Worm (Caenorhabditis elegans) whole organism, L3 larva: Measurements from ENCODE around the gene sra-11.

Experiments
- R02D3.7 ChIP-seq: fragments of 150-350 bp; optimal IDR thresholded peaks from 2 replicates; lab custom pipeline; 2014; ENCODE audit warnings: missing biosample characterization, missing genetic modification characterization
- aly-2 ChIP-seq: fragments of 150-350 bp; optimal IDR thresholded peaks from 2 replicates; lab custom pipeline; 2014; ENCODE audit warnings: missing biosample characterization, missing genetic modification characterization
- ceh-16 ChIP-seq: sonication (generic microtip); optimal IDR thresholded peaks from 2 replicates; lab custom pipeline; 2017; ENCODE audit warnings: missing biosample characterization, missing genetic modification characterization
- ceh-82 ChIP-seq: fragments of 150-350 bp; optimal IDR thresholded peaks from 2 replicates; lab custom pipeline; 2014; ENCODE audit warnings: missing biosample characterization, missing genetic modification characterization
- elt-2 ChIP-seq: sonication (generic microtip); optimal IDR thresholded peaks from 2 replicates; lab custom pipeline; 2016; ENCODE audit warnings: missing genetic modification reagents, mild to moderate bottlenecking, missing genetic modification characterization, missing compliant biosample characterization
- eor-1 ChIP-seq, 2 experiments: fragments of 150-350 bp; optimal IDR thresholded peaks; 2 replicates each; lab custom pipeline; 2014 to 2018; ENCODE audit warnings: missing biosample characterization in 2 of 2, missing genetic modification characterization in 2 of 2
- fos-1 ChIP-seq: fragments of 150-350 bp; optimal IDR thresholded peaks from 2 replicates; lab custom pipeline; 2014; ENCODE audit warnings: missing biosample characterization, missing genetic modification characterization
- mdl-1 ChIP-seq: fragments of 150-350 bp; optimal IDR thresholded peaks from 2 replicates; lab custom pipeline; 2014; ENCODE audit warnings: missing biosample characterization, missing genetic modification characterization
- nhr-67 ChIP-seq: fragments of 150-350 bp; optimal IDR thresholded peaks from 2 replicates; lab custom pipeline; 2014; ENCODE audit warnings: missing biosample characterization, missing genetic modification characterization
- nhr-76 ChIP-seq: fragments of 150-350 bp; sonication (generic microtip); optimal IDR thresholded peaks from 5 replicates; lab custom pipeline; 2014; ENCODE audit warnings: missing biosample characterization, missing genetic modification characterization
- nhr-77 ChIP-seq: fragments of 150-350 bp; optimal IDR thresholded peaks from 2 replicates; lab custom pipeline; 2014; ENCODE audit warnings: missing biosample characterization, missing genetic modification characterization
- skn-1 ChIP-seq: fragments of 150-350 bp; optimal IDR thresholded peaks from 2 replicates; lab custom pipeline; 2014; ENCODE audit warnings: missing biosample characterization, missing genetic modification characterization
- snpc-4 ChIP-seq: fragments of 150-350 bp; optimal IDR thresholded peaks from 2 replicates; lab custom pipeline; 2014; ENCODE audit warnings: missing biosample characterization, missing genetic modification characterization
- unc-62 ChIP-seq: fragments of 150-350 bp; sonication (generic microtip); optimal IDR thresholded peaks from 4 replicates; lab custom pipeline; 2014; ENCODE audit warnings: missing biosample characterization, missing genetic modification reagents, missing genetic modification characterization

DNA sequence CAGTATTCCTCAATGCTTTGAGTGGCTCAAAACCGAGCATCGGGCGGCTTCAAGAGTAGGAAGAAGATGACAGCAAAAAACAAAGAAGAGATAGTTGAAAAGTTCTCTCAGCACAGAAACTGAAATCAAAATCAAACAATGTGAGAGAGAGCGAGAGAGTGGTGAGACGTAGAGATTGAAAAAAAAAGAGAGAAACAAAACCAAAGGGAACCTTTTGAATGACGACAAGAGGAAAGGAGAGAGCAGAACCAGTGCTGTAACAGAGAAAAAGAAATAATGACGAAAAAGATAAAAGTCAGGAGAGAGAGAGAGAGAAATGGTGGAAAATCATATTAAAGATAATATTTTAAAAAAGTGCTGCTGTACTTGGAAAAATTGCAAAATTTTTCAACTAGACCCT is 42.9 kb downstream of the sra-11 start:
- TF ChIP-seq elt-2 (tag; lab: Kevin White, UChicago) = peak; percentile 55
- TF ChIP-seq snpc-4 (tag; lab: Kevin White, UChicago) = no peak
- no peak for TF ChIP-seq eor-1 (tag; optimal IDR thresholded peaks at IDR 0.05; lab: Kevin White, UChicago)
- no peak for TF ChIP-seq aly-2 (tag; lab: Kevin White, UChicago)
- no peak for TF ChIP-seq nhr-67 (tag; lab: Kevin White, UChicago)
- no peak for TF ChIP-seq skn-1 (tag; lab: Kevin White, UChicago)
- no peak for TF ChIP-seq nhr-77 (tag; lab: Kevin White, UChicago)
- no peak for TF ChIP-seq ceh-82 (tag; lab: Kevin White, UChicago)
- TF ChIP-seq ceh-16 = no peak
- no peak for TF ChIP-seq nhr-76
- TF ChIP-seq R02D3.7 = no peak
- no peak for TF ChIP-seq mdl-1
- TF ChIP-seq fos-1 (tag; lab: Kevin White, UChicago) = no peak
- TF ChIP-seq unc-62 (GFP tag; lab: Kevin White, UChicago) = no peak
